Worm (Caenorhabditis elegans): Measurements from ENCODE around the gene C56G2.9.
A peak's percentile ranks its signal among the peaks of the same experiment; 100 is the strongest.

C56G2.9 gene

ce11 chrIII:6343229-6343628 lies at the start of gene C56G2.9:
C56G2.9 (minus strand) TSS chrIII:6343329.
- TF ChIP-seq ztf-29 (GFP tag; IDR thresholded peaks at IDR 0.05) (no peak), flt-1 (GFP tag; IDR thresholded peaks at IDR 0.05) (no peak), ref-1 (GFP tag; conservative IDR thresholded peaks at IDR 0.05) (no peak), T22C8.4 (GFP tag; IDR thresholded peaks at IDR 0.05) (no peak), klf-2 (GFP tag; conservative IDR thresholded peaks at IDR 0.05) (no peak), cog-1 (tag; optimal IDR thresholded peaks at IDR 0.05) (no peak), ztf-23 (GFP tag; IDR thresholded peaks at IDR 0.05) (no peak), tab-1 (GFP tag; IDR thresholded peaks at IDR 0.05) (no peak)

DNA sequence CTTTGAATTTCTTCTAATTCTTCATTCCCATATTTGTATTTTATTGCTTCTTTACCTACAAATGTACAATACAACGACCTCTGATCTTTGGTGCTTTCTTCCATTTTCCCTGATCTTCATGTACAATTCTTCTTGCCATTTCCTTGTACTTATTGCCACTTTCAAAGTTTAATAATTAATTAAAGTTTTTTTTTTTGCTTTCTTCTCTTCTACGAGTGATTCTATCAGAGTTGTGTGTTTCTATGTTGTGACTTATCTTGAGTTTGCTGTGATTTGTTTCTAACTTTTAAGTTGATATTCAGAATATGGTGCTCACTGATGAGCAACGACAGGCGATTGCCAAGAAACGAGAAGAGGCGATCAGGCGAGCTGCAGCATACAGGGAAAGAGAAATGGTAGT lies 47.5 kb upstream of the C56G2.9 start, which contains the start of gene smrc-1:
smrc-1 (plus strand) TSS at position 301 of the 400 bp plus-strand sequence.
- TF ChIP-seq cog-1 (tag; optimal IDR thresholded peaks at IDR 0.05), result no peak
- no peak for TF ChIP-seq ref-1 (GFP tag; conservative IDR thresholded peaks at IDR 0.05)
- no peak for TF ChIP-seq med-1 (GFP tag; optimal IDR thresholded peaks at IDR 0.05; ENCODE audit: insufficient read depth)
- no peak for TF ChIP-seq klf-2 (GFP tag; conservative IDR thresholded peaks at IDR 0.05)
- TF ChIP-seq T22C8.4 (GFP tag; IDR thresholded peaks at IDR 0.05), result no peak
- no peak for TF ChIP-seq ztf-23 (GFP tag; IDR thresholded peaks at IDR 0.05)
- TF ChIP-seq ztf-29 (GFP tag; IDR thresholded peaks at IDR 0.05), result no peak
- no peak for TF ChIP-seq flt-1 (GFP tag; IDR thresholded peaks at IDR 0.05)
- no peak for TF ChIP-seq tab-1 (GFP tag; IDR thresholded peaks at IDR 0.05)

DNA sequence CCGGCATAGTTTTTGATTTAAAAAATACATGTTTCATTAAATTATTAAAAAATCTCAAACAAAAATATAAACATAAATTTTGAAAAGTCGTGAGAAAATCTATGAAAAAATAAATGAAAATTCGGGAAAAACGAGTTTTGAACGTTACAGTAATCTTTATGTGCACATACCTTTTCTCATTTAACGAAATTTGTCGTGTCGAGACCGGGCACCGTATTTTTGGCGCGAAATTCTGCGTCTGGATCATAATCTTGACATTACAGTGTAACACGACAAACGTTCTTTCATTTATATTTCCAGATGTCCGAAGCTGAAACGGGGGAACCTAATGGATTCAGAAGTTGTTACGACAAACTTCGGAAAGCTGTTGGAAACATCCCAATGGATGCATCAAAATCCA lies 46.4 kb upstream of the C56G2.9 start, which contains the start of gene C16A3.2:
C16A3.2 (plus strand) TSS at position 301 of the 400 bp plus-strand sequence.
- no peak for TF ChIP-seq ztf-23 (GFP tag; IDR thresholded peaks at IDR 0.05)
- no peak for TF ChIP-seq med-1 (GFP tag; optimal IDR thresholded peaks at IDR 0.05; ENCODE audit: insufficient read depth)

- TF ChIP-seq T22C8.4 (GFP tag; IDR thresholded peaks at IDR 0.05) (no peak), ztf-29 (GFP tag; IDR thresholded peaks at IDR 0.05) (no peak), flt-1 (GFP tag; IDR thresholded peaks at IDR 0.05) (no peak)
These were observed 40.0 kb upstream of the C56G2.9 start, which contains the start of gene let-716 for ce11 chrIII:6382987-6383602. let-716 (plus strand) TSS chrIII:6383552.

ce11 chrIII:6381584-6382391 lies 38.7 kb upstream of the C56G2.9 start, which contains the start of gene znf-622:
znf-622 (plus strand) TSS chrIII:6381634.
- TF ChIP-seq klf-2 (GFP tag; conservative IDR thresholded peaks at IDR 0.05), result no peak
- TF ChIP-seq ref-1 (GFP tag; conservative IDR thresholded peaks at IDR 0.05), result no peak
- TF ChIP-seq ztf-23 (GFP tag; IDR thresholded peaks at IDR 0.05), result no peak

DNA sequence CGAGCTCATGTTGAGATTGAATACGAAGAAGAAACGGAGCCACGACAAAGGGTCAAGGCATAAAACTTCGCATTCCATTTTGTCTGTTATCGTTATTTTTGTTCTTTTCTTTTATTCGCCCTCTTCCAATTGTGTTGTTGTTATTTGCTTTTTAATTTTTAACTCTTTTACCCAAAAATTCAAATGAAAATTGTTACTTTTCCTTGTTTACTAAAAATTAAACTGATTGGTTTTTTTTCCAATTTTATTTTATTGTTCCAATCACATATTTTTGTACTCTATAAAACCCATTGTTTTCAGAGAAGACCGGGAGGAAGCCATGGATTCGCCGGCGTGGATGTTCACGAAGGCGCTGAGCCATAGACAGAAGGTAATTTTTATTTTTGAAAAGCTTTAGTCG lies 37.3 kb upstream of the C56G2.9 start, which contains the start of gene C16A3.5:
C16A3.5 (plus strand) TSS at position 301 of the 400 bp plus-strand sequence.
- no peak for TF ChIP-seq ref-1 (GFP tag; conservative IDR thresholded peaks at IDR 0.05)
- no peak for TF ChIP-seq T22C8.4 (GFP tag; IDR thresholded peaks at IDR 0.05)
- no peak for TF ChIP-seq cog-1 (tag; optimal IDR thresholded peaks at IDR 0.05)
- TF ChIP-seq ztf-23 (GFP tag; IDR thresholded peaks at IDR 0.05), result no peak
- TF ChIP-seq ztf-29 (GFP tag; IDR thresholded peaks at IDR 0.05), result no peak
- TF ChIP-seq klf-2 (GFP tag; conservative IDR thresholded peaks at IDR 0.05), result no peak
- no peak for TF ChIP-seq flt-1 (GFP tag; IDR thresholded peaks at IDR 0.05)
- no peak for TF ChIP-seq med-1 (GFP tag; optimal IDR thresholded peaks at IDR 0.05; ENCODE audit: insufficient read depth)
- TF ChIP-seq tab-1 (GFP tag; IDR thresholded peaks at IDR 0.05), result no peak

- TF ChIP-seq flt-1 (GFP tag; IDR thresholded peaks at IDR 0.05) (peak; percentile 63; the same call in 1 of the 2 replicates), klf-2 (GFP tag; conservative IDR thresholded peaks at IDR 0.05) (no peak)
These were observed 36.0 kb upstream of the C56G2.9 start, which contains the start of gene C16A3.6 for ce11 chrIII:6379129-6379528. C16A3.6 (plus strand) TSS chrIII:6379212.

DNA sequence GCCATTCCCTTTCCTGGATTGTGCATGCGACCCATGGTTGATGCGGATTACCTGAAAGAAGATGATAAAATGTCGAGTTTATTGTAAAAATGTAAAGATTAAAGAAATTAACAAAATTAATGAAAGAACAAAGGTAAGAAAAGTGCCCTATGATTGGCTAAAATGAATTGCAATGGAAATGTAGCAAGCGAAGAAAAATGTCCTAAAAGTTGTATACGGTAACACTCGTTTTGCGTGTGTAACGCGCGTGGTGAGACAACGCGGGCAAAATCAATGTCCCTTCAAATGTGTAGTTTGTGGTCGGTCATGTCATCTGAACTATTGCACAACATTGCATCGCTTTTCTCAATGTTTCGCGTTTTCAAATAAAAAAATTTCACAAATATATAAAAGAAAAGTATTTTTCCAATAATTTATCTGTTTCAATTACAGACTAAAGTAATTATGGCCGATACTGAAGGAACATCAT lies 31.9 kb upstream of the C56G2.9 start, which contains the start of the genes rps-13 and nfx-1:
rps-13 (minus strand) TSS at position 51 of the 469 bp plus-strand sequence.
nfx-1 (plus strand) TSS at position 433 of the 469 bp plus-strand sequence.
- TF ChIP-seq cog-1 (tag; optimal IDR thresholded peaks at IDR 0.05), result peak; percentile 65
- TF ChIP-seq T22C8.4 (GFP tag; IDR thresholded peaks at IDR 0.05), result no peak
- no peak for TF ChIP-seq ref-1 (GFP tag; conservative IDR thresholded peaks at IDR 0.05)
- no peak for TF ChIP-seq tab-1 (GFP tag; IDR thresholded peaks at IDR 0.05)
- TF ChIP-seq flt-1 (GFP tag; IDR thresholded peaks at IDR 0.05), result peak; percentile 72
- no peak for TF ChIP-seq klf-2 (GFP tag; conservative IDR thresholded peaks at IDR 0.05)
- TF ChIP-seq ztf-29 (GFP tag; IDR thresholded peaks at IDR 0.05), result no peak
- TF ChIP-seq med-1 (GFP tag; optimal IDR thresholded peaks at IDR 0.05; ENCODE audit: insufficient read depth), result no peak
- no peak for TF ChIP-seq ztf-23 (GFP tag; IDR thresholded peaks at IDR 0.05)

DNA sequence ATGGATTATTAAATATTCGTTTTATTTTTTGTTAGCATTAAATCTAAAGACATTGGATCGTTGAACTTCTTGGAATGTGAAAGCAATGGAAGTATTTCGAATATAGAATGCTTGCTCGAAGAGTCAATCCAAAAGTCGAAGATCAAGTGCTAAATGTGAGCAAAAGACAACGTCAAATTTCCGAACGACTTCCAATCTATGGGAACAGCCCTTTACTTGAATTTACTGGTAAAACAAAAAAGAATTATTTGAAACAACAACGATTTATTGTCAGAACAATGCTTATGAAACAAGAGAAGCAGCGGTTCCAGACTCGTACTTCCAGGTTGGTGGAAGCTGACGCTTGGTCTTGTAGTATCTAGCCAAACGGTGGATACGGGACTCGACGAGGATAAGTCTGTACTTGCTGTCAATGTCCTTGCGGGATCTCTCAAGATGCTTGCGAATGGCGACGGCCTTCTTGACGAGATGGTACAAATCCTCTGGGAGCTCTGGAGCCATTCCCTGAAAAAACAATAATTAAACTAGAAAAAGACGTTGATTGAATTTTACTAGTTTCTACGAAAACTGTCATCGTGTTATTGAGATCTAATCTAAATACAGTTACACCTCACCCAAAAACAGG lies 30.8 kb upstream of the C56G2.9 start:
- TF ChIP-seq T22C8.4 (GFP tag; IDR thresholded peaks at IDR 0.05) (no peak), cog-1 (tag; optimal IDR thresholded peaks at IDR 0.05) (no peak), klf-2 (GFP tag; conservative IDR thresholded peaks at IDR 0.05) (no peak), flt-1 (GFP tag; IDR thresholded peaks at IDR 0.05) (no peak), med-1 (GFP tag; optimal IDR thresholded peaks at IDR 0.05; ENCODE audit: insufficient read depth) (no peak), ztf-29 (GFP tag; IDR thresholded peaks at IDR 0.05) (no peak), tab-1 (GFP tag; IDR thresholded peaks at IDR 0.05) (no peak), ztf-23 (GFP tag; IDR thresholded peaks at IDR 0.05) (no peak), ref-1 (GFP tag; conservative IDR thresholded peaks at IDR 0.05) (no peak)
